Worm (Caenorhabditis elegans): Measurements from ENCODE around the gene Y38A10A.2.

Y38A10A.2 gene

ce11 chrV:6041375-6041774, 21.9 kb downstream of the Y38A10A.2 start, which contains the start of gene R01B10.2 (continued):
- TF ChIP-seq F57A8.1 (GFP tag; optimal IDR thresholded peaks at IDR 0.05), result no peak
- TF ChIP-seq C17E4.6 (GFP tag; IDR thresholded peaks at IDR 0.05), result no peak
- no peak for TF ChIP-seq ceh-100 (GFP tag; IDR thresholded peaks at IDR 0.05)

ce11 chrV:6039911-6040310, 23.3 kb downstream of the Y38A10A.2 start:
- TF ChIP-seq aptf-3 (GFP tag; IDR thresholded peaks at IDR 0.05) (peak; percentile 52; the same call in 1 of the 2 replicates), aptf-2 (GFP tag; conservative IDR thresholded peaks at IDR 0.05) (peak; percentile 82)

ce11 chrV:6038405-6039151, 24.7 kb downstream of the Y38A10A.2 start, which contains the start of gene F29G9.1:
TSS of gene F29G9.1 (plus strand) at chrV:6039101.
- peak; percentile 74 for TF ChIP-seq hmg-1.2 (GFP tag; IDR thresholded peaks at IDR 0.05)
- TF ChIP-seq aptf-2 (GFP tag; conservative IDR thresholded peaks at IDR 0.05), result peak; percentile 97
- TF ChIP-seq lin-26 (GFP tag; IDR thresholded peaks at IDR 0.05), result 0 out of 2 replicates have a peak, but pooled peaks have one; percentile 20
- 0 out of 2 replicates have a peak, but pooled peaks have one; percentile 25 for TF ChIP-seq aptf-3 (GFP tag; IDR thresholded peaks at IDR 0.05)
- TF ChIP-seq zfh-2 (GFP tag; conservative IDR thresholded peaks at IDR 0.05), result 0 out of 2 replicates have a peak, but pooled peaks have one; percentile 28

ce11 chrV:6036547-6036946, 26.7 kb downstream of the Y38A10A.2 start:
- TF ChIP-seq F57A8.1 (GFP tag; optimal IDR thresholded peaks at IDR 0.05) (no peak), hlh-12 (tag; optimal IDR thresholded peaks at IDR 0.05) (no peak), cebp-2 (GFP tag; IDR thresholded peaks at IDR 0.05) (no peak), aptf-2 (GFP tag; conservative IDR thresholded peaks at IDR 0.05) (peak; percentile 95), madf-6 (GFP tag; IDR thresholded peaks at IDR 0.05) (peak; percentile 66; the same call in 1 of the 2 replicates), akir-1 (GFP tag; optimal IDR thresholded peaks at IDR 0.05) (no peak), unc-130 (GFP tag; optimal IDR thresholded peaks at IDR 0.05) (no peak), snpc-3.4 (tag; optimal IDR thresholded peaks at IDR 0.05) (no peak), ztf-3 (GFP tag; optimal IDR thresholded peaks at IDR 0.05) (no peak), sdz-38 (tag; optimal IDR thresholded peaks at IDR 0.05) (no peak), nfyb-1 (GFP tag; IDR thresholded peaks at IDR 0.05) (no peak), efl-1 (GFP tag; optimal IDR thresholded peaks at IDR 0.05) (peak; percentile 42), egl-18 (GFP tag; IDR thresholded peaks at IDR 0.05) (no peak), cebp-1 (GFP tag; IDR thresholded peaks at IDR 0.05) (no peak), cebp-1 (tag; optimal IDR thresholded peaks at IDR 0.05) (no peak), aptf-3 (GFP tag; IDR thresholded peaks at IDR 0.05) (peak; percentile 69; the same call in 1 of the 2 replicates), Y79H2A.3 (GFP tag; conservative IDR thresholded peaks at IDR 0.05) (no peak), madf-8 (GFP tag; conservative IDR thresholded peaks at IDR 0.05) (no peak; the same call in 1 of the 2 replicates), xnd-1 (tag; optimal IDR thresholded peaks at IDR 0.05) (no peak), ceh-79 (tag; optimal IDR thresholded peaks at IDR 0.05) (no peak), F10E7.11 (tag; optimal IDR thresholded peaks at IDR 0.05) (no peak), K12H6.12 (tag; optimal IDR thresholded peaks at IDR 0.05) (no peak), zfh-2 (GFP tag; conservative IDR thresholded peaks at IDR 0.05) (no peak), hmg-20 (GFP tag; IDR thresholded peaks at IDR 0.05) (no peak), madf-10 (tag; optimal IDR thresholded peaks at IDR 0.05) (no peak), chd-7 (tag; optimal IDR thresholded peaks at IDR 0.05) (no peak)

ce11 chrV:6034714-6035113, 28.5 kb downstream of the Y38A10A.2 start, which contains the start of gene dhs-17:
TSS of gene dhs-17 (minus strand) at chrV:6034814.
- TF ChIP-seq madf-6 (GFP tag; IDR thresholded peaks at IDR 0.05) (peak; percentile 45; the same call in 1 of the 2 replicates), ceh-58 (GFP tag; IDR thresholded peaks at IDR 0.05) (no peak), lsy-27 (tag; optimal IDR thresholded peaks at IDR 0.05; ENCODE audit: borderline replicate concordance, insufficient read depth) (no peak), aptf-2 (GFP tag; conservative IDR thresholded peaks at IDR 0.05) (peak; percentile 79; the same call in 1 of the 2 replicates)
